Fruit fly (Drosophila melanogaster): ENCODE results near the gene gNacalpha.

DNA sequence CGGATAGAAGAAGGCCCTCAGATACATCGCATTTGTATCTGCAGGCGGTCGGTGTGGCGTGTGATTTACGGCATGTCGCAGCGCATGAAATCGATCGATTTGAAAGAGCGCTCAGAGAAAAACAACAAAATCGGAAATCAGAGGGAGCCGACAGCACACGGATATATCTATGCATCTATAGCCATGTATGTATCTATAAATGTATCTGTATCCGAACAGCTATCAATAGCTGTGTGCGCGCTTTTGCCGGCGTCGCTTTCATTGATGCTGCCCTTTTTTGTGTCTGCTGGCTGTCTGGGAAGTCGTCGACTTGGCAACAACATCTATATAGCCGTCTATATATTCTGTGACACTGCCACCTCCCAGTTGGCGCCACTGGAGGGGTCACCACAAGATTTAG, 27.5 kb downstream of the gNacalpha start:
- TF ChIP-seq Pif1B (GFP tag; optimal IDR thresholded peaks at IDR 0.05) (no peak), Ets98B (GFP tag; IDR thresholded peaks at IDR 0.05) (no peak), CG15710 (tag; optimal IDR thresholded peaks at IDR 0.05) (no peak), EcR (GFP tag; optimal IDR thresholded peaks at IDR 0.05) (no peak), CG9948 (tag; optimal IDR thresholded peaks at IDR 0.05) (no peak)
